Fruit fly (Drosophila melanogaster): ENCODE results near the gene CG12375.

CG12375 gene

dm6 chr2L:8080645-8081044 is 46.0 kb downstream of the CG12375 start (continued):
- TF ChIP-seq Ptx1 (GFP tag; IDR thresholded peaks at IDR 0.05), result no peak
- TF ChIP-seq stc (GFP tag; IDR thresholded peaks at IDR 0.05), result no peak
- TF ChIP-seq HLH4C (GFP tag; IDR thresholded peaks at IDR 0.05; ENCODE audit: partially characterized antibody), result no peak
- TF ChIP-seq run (tag; optimal IDR thresholded peaks at IDR 0.05), result peak; percentile 44
- no peak for TF ChIP-seq fd64A (GFP tag; optimal IDR thresholded peaks at IDR 0.05)
- TF ChIP-seq Adf1 (GFP tag; IDR thresholded peaks at IDR 0.05), result no peak
- peak; percentile 24 for TF ChIP-seq CG1603 (tag; optimal IDR thresholded peaks at IDR 0.05)
- peak; percentile 63 for TF ChIP-seq CG7556 (GFP tag; optimal IDR thresholded peaks at IDR 0.05)
- TF ChIP-seq CG10366 (GFP tag; IDR thresholded peaks at IDR 0.05), result no peak
- TF ChIP-seq CG31441 (GFP tag; IDR thresholded peaks at IDR 0.05), result no peak
- TF ChIP-seq CG15601 (tag; optimal IDR thresholded peaks at IDR 0.05), result peak; percentile 80
- peak; percentile 2 for TF ChIP-seq CG1602 (GFP tag; optimal IDR thresholded peaks at IDR 0.05)
- peak; percentile 19 to 76 for TF ChIP-seq bsh (GFP tag; optimal IDR thresholded peaks at IDR 0.05)
- peak; percentile 53 for TF ChIP-seq CG2712 (tag; optimal IDR thresholded peaks at IDR 0.05)
- TF ChIP-seq CG12104 (GFP tag; optimal IDR thresholded peaks at IDR 0.05), result no peak
- peak; percentile 17 for TF ChIP-seq twi (tag; optimal IDR thresholded peaks at IDR 0.05)
- no peak for TF ChIP-seq CG11398 (GFP tag; optimal IDR thresholded peaks at IDR 0.05)
- TF ChIP-seq gem (tag; optimal IDR thresholded peaks at IDR 0.05), result peak; percentile 76
- no peak for TF ChIP-seq CG6791 (GFP tag; IDR thresholded peaks at IDR 0.05; ENCODE audit: partially characterized antibody)
- no peak for TF ChIP-seq tup (GFP tag; optimal IDR thresholded peaks at IDR 0.05)
- no peak for TF ChIP-seq CG16863 (GFP tag; optimal IDR thresholded peaks at IDR 0.05)
- peak; percentile 37 for TF ChIP-seq org-1 (GFP tag; optimal IDR thresholded peaks at IDR 0.05)
- peak; percentile 11 for TF ChIP-seq phol (tag; optimal IDR thresholded peaks at IDR 0.05)
- no peak for TF ChIP-seq zen (tag; optimal IDR thresholded peaks at IDR 0.05)
- TF ChIP-seq NfI (GFP tag; optimal IDR thresholded peaks at IDR 0.05), result peak; percentile 23
- TF ChIP-seq CG1529 (GFP tag; optimal IDR thresholded peaks at IDR 0.05), result peak; percentile 63
- no peak for TF ChIP-seq gt (GFP tag; IDR thresholded peaks at IDR 0.05)
- TF ChIP-seq CG10979 (tag; optimal IDR thresholded peaks at IDR 0.05), result peak; percentile 50
- TF ChIP-seq Drgx (GFP tag; IDR thresholded peaks at IDR 0.05), result 0 out of 2 replicates have a peak, but pooled peaks have one; percentile 15
- TF ChIP-seq sima (GFP tag; optimal IDR thresholded peaks at IDR 0.05), result no peak
- peak; percentile 37; the same call in 1 of the 3 replicates for TF ChIP-seq row (GFP tag; IDR thresholded peaks at IDR 0.05)
- no peak for TF ChIP-seq CG31365 (tag; optimal IDR thresholded peaks at IDR 0.05)
- no peak for TF ChIP-seq CG6765 (GFP tag; optimal IDR thresholded peaks at IDR 0.05)
- TF ChIP-seq D19A (tag; optimal IDR thresholded peaks at IDR 0.05), result peak; percentile 59
- no peak for TF ChIP-seq Bgb (GFP tag; IDR thresholded peaks at IDR 0.05; ENCODE audit: partially characterized antibody)
- TF ChIP-seq Mes4 (GFP tag; optimal IDR thresholded peaks at IDR 0.05), result peak; percentile 15
- TF ChIP-seq CG9437 (GFP tag; optimal IDR thresholded peaks at IDR 0.05), result peak; percentile 8
- TF ChIP-seq ro (GFP tag; IDR thresholded peaks at IDR 0.05), result no peak
- no peak for TF ChIP-seq Stat92E (GFP tag; optimal IDR thresholded peaks at IDR 0.05)
- peak; percentile 37 for TF ChIP-seq dmrt11E (tag; optimal IDR thresholded peaks at IDR 0.05)
- TF ChIP-seq PHDP (tag; optimal IDR thresholded peaks at IDR 0.05), result peak; percentile 71
- TF ChIP-seq ATbp (GFP tag; optimal IDR thresholded peaks at IDR 0.05), result peak; percentile 21
- no peak for TF ChIP-seq ERR (GFP tag; optimal IDR thresholded peaks at IDR 0.05)
- peak; percentile 13 for TF ChIP-seq nerfin-1 (tag; optimal IDR thresholded peaks at IDR 0.05)
- no peak for TF ChIP-seq tap (tag; optimal IDR thresholded peaks at IDR 0.05)
- TF ChIP-seq dimm (GFP tag; IDR thresholded peaks at IDR 0.05), result no peak
- TF ChIP-seq CG8924 (tag; optimal IDR thresholded peaks at IDR 0.05), result peak; percentile 67
- TF ChIP-seq CG12769 (tag; optimal IDR thresholded peaks at IDR 0.05), result no peak
- TF ChIP-seq zf30C (GFP tag; optimal IDR thresholded peaks at IDR 0.05), result no peak
- TF ChIP-seq sqz (GFP tag; optimal IDR thresholded peaks at IDR 0.05), result no peak
